Fruit fly (Drosophila melanogaster): ENCODE results near the gene Vti1a.
A peak's percentile ranks its signal among the peaks of the same experiment; 100 is the strongest.

The Vti1a gene

DNA sequence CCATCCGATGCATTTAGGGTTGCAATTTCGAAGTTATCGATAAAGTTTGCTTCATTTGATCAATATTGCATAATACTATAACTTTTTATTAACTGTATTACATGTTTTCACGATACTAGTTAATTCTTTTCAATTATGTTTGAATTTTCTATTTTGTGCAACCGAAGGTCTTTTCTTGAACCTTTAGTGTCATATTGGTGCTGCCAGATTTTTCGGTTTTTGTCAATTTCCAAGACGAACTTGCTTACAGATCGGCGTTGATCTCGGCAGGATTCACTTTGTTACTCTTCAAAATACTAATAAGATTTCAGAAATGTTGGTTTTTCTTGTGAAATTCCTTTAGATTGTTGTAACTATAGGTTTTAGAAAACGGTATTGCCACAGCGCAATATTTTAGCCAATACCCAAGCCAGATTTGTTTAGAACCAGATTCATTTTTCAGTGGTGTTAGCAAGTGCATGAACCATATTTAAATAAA is 17.7 kb upstream of the Vti1a start, which contains the start of gene CkIIalpha-i3:
Gene CkIIalpha-i3, minus strand, starts transcription at position 263 of the 478 bp plus-strand sequence.
- TF ChIP-seq rn (GFP tag; IDR thresholded peaks at IDR 0.05): no peak
- no peak for TF ChIP-seq CG10348 (GFP tag; IDR thresholded peaks at IDR 0.05)
- TF ChIP-seq CG14655 (GFP tag; optimal IDR thresholded peaks at IDR 0.05): no peak
- TF ChIP-seq CG13204 (GFP tag; optimal IDR thresholded peaks at IDR 0.05): no peak
- TF ChIP-seq CG32121 (GFP tag; IDR thresholded peaks at IDR 0.05): no peak
- no peak for TF ChIP-seq Ets98B (GFP tag; IDR thresholded peaks at IDR 0.05)

DNA sequence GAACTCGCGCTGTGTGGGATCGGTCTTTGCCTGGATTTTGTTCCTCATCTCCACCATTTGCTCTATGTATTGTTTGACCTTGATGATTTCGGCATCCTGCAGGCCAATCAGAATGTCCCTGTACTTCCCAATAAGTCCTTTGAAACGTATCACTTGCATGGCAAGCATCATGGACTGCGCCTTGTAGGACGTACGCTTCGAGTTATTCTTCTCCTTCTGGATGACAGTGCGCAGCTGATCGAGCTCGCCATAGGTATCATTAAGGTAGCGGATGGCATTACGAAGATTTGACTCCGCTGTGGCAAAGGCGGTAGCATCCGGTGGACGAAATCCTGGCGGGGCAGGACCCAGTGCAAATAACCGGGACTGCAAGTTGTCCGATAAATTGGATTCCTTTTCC is 17.2 kb upstream of the Vti1a start:
- TF ChIP-seq CG8301 (tag; optimal IDR thresholded peaks at IDR 0.05) (no peak), CG34367 (tag; optimal IDR thresholded peaks at IDR 0.05) (no peak), EcR (GFP tag; optimal IDR thresholded peaks at IDR 0.05) (no peak), CG4496 (GFP tag; IDR thresholded peaks at IDR 0.05) (no peak), Ets98B (GFP tag; IDR thresholded peaks at IDR 0.05) (no peak), Pif1A (GFP tag; optimal IDR thresholded peaks at IDR 0.05) (no peak), CG32121 (GFP tag; IDR thresholded peaks at IDR 0.05) (no peak), CG15710 (tag; optimal IDR thresholded peaks at IDR 0.05) (no peak), fd96Ca (GFP tag; IDR thresholded peaks at IDR 0.05) (no peak), CG8159 (tag; optimal IDR thresholded peaks at IDR 0.05) (no peak), CG12605 (GFP tag; IDR thresholded peaks at IDR 0.05) (no peak), gl (tag; optimal IDR thresholded peaks at IDR 0.05) (no peak), Snoo (tag; optimal IDR thresholded peaks at IDR 0.05) (no peak), rn (GFP tag; IDR thresholded peaks at IDR 0.05) (no peak), CG13204 (GFP tag; optimal IDR thresholded peaks at IDR 0.05) (no peak), CG14655 (GFP tag; optimal IDR thresholded peaks at IDR 0.05) (no peak), CG17806 (tag; optimal IDR thresholded peaks at IDR 0.05) (no peak)

DNA sequence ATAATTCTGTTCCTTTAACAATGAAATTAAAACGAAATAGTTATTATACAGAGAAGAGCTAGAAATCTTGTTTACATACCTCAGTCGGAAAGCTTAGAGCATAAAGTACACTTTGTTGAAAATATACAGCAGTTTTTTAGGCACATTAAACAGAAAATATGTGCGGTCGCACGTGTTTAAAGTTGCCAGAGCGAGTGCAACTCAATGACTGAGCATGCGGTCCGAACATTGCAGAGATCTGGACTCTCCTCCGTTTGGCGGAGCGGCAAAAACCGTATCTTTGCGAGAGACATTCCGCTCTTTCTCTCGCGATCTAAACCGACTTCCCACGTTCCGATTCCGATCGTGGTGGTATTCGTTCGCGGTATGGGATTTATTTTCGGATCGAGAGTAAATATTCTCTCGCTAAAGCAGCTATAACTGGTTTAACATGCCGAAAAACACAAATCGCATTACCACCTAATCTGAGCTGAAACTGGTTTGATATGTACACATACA is 15.3 kb upstream of the Vti1a start, which contains the start of gene CG13895:
Gene CG13895, minus strand, starts transcription at position 214 of the 498 bp plus-strand sequence.
- TF ChIP-seq EcR (GFP tag; optimal IDR thresholded peaks at IDR 0.05) (peak; percentile 20), Ets98B (GFP tag; IDR thresholded peaks at IDR 0.05) (no peak), CG4496 (GFP tag; IDR thresholded peaks at IDR 0.05) (0 out of 3 replicates have a peak, but pooled peaks have one; percentile 42)

DNA sequence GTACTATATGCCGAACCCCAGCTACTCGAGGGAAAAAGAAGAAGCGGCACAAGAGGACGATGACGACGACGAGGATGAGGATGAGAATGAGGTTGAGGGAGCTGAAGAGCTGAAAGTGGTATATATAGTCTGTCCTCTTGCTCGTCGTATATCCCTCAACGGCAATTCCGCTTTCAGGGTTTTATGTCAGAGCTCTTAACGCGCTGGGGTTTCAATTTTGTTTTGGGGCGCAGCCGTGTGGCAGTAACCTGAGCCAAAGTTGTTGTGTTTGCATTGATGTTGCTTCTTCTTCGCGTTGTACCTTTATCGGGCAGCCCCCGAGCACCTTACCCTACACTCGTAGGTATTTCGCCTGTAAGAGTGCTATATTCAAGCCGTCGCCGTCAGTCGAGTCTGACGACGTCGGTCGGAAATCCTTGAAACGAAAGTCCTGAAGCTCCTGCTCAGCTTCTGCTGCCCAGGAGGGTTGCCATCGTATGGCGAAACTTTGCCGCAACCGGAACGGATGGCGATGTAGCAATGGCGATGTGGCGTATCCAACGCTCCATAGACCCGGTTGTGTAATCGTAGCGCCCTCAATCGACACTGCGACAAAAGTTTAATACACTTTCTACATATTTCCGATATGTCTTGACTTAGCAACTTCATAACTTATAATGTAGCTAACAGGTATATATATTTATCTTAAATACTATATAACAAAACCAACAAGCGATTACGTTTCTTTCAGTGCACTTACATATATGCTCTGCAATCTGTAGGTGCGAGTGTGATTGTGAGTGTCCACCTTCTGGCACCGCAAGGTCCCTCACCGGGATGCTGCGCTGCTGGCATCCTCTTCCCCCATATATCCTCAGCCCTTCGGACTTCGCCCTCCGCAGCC is 12.2 kb upstream of the Vti1a start:
- TF ChIP-seq CG34367 (tag; optimal IDR thresholded peaks at IDR 0.05): peak; percentile 50
- no peak for TF ChIP-seq CG10348 (GFP tag; IDR thresholded peaks at IDR 0.05)
- peak; percentile 45; the same call in 1 of the 3 replicates for TF ChIP-seq fd96Ca (GFP tag; IDR thresholded peaks at IDR 0.05)
- peak; percentile 42 for TF ChIP-seq Pif1A (GFP tag; optimal IDR thresholded peaks at IDR 0.05)
- TF ChIP-seq D1 (tag; optimal IDR thresholded peaks at IDR 0.05): no peak
- TF ChIP-seq Snoo (tag; optimal IDR thresholded peaks at IDR 0.05): peak; percentile 30
- peak; percentile 49 for TF ChIP-seq CG12605 (GFP tag; IDR thresholded peaks at IDR 0.05)
- peak; percentile 53 for TF ChIP-seq CG14655 (GFP tag; optimal IDR thresholded peaks at IDR 0.05)
- TF ChIP-seq CG13204 (GFP tag; optimal IDR thresholded peaks at IDR 0.05): no peak
- peak; percentile 72 for TF ChIP-seq CG8159 (tag; optimal IDR thresholded peaks at IDR 0.05)
- peak; percentile 64 for TF ChIP-seq CG17806 (tag; optimal IDR thresholded peaks at IDR 0.05)
- no peak for TF ChIP-seq Pif1B (GFP tag; optimal IDR thresholded peaks at IDR 0.05)
- TF ChIP-seq CG15710 (tag; optimal IDR thresholded peaks at IDR 0.05): peak; percentile 63
- TF ChIP-seq CG4496 (GFP tag; IDR thresholded peaks at IDR 0.05): peak; percentile 70; the same call in 2 of the 3 replicates
- no peak for TF ChIP-seq EcR (GFP tag; optimal IDR thresholded peaks at IDR 0.05)
- peak; percentile 49 for TF ChIP-seq Ets98B (GFP tag; IDR thresholded peaks at IDR 0.05)
- 0 out of 2 replicates have a peak, but pooled peaks have one; percentile 39 for TF ChIP-seq rn (GFP tag; IDR thresholded peaks at IDR 0.05)
- TF ChIP-seq CG9948 (tag; optimal IDR thresholded peaks at IDR 0.05): peak; percentile 47
- peak; percentile 40 for TF ChIP-seq CG8301 (tag; optimal IDR thresholded peaks at IDR 0.05)
- TF ChIP-seq gl (tag; optimal IDR thresholded peaks at IDR 0.05): no peak
- peak; percentile 47; the same call in 1 of the 2 replicates for TF ChIP-seq CG32121 (GFP tag; IDR thresholded peaks at IDR 0.05)

DNA sequence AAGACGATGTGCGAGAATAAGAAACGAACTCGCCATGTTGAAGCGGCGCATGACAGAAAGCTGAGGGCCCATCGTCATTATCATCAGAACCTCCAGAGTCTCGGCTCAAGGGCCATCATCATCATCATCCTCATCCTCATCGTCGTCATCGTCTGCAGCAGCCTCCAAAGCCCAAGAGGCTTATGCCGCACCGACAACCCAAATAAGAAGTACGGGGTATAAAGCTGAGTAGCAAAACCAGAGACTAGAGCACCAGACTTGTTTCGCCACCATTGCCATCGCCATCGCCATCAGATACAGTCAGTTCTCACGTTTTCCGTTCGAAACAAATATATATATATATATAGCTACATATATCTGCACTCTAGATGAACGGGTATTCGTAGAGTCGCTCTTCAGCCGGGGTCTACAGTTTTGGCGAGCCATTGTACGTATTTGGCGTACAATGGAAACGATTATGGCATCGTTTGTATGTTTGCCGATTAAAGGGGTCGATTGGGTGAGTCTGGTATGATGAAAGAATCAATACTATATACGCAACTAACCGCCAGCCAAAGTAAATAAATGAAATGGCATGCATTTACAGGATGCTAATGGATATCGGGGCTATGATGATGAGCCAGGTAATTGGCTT is 10.6 kb upstream of the Vti1a start:
- TF ChIP-seq EcR (GFP tag; optimal IDR thresholded peaks at IDR 0.05): peak; percentile 12
- TF ChIP-seq CG14655 (GFP tag; optimal IDR thresholded peaks at IDR 0.05): no peak
